Fruit fly (Drosophila melanogaster) whole organism, prepupa: ENCODE measurements around the gene bark.
A peak's percentile ranks its signal among the peaks of the same experiment; 100 is the strongest.

ENCODE experiments used
- CG10631 ChIP-seq: fragments of 200-800 bp; sonication (Bioruptor generic); optimal IDR thresholded peaks from 2 replicates; lab custom pipeline; 2016; ENCODE audit warnings: missing biosample characterization, missing genetic modification characterization
- CG10669 ChIP-seq: fragments of 200-800 bp; sonication (Bioruptor generic); optimal IDR thresholded peaks from 3 replicates; lab custom pipeline; 2018; ENCODE audit warnings: missing biosample characterization, mild to moderate bottlenecking, missing genetic modification characterization, moderate library complexity
- CG11294 ChIP-seq: fragments of 200-800 bp; sonication (Bioruptor generic); IDR thresholded peaks from 2 replicates; pipeline ENCODE4 v1.3.6; 2022; ENCODE audit warnings: missing biosample characterization, missing genetic modification characterization
- CG11762 ChIP-seq: fragments of 200-800 bp; sonication (Bioruptor generic); optimal IDR thresholded peaks from 3 replicates; lab custom pipeline; 2016; ENCODE audit warnings: missing biosample characterization, missing genetic modification characterization; ENCODE audit not compliant: insufficient read depth
- CG11902 ChIP-seq: fragments of 200-800 bp; sonication (Bioruptor generic); optimal IDR thresholded peaks from 3 replicates; lab custom pipeline; 2016; ENCODE audit warnings: missing biosample characterization, missing genetic modification characterization
- CG15336 ChIP-seq: fragments of 200-800 bp; sonication (Bioruptor generic); IDR thresholded peaks from 2 replicates; pipeline ENCODE4 v1.3.6; 2022; ENCODE audit warnings: missing biosample characterization, missing genetic modification characterization
- CG1621 ChIP-seq: fragments of 200-800 bp; sonication (Bioruptor generic); optimal IDR thresholded peaks from 3 replicates; lab custom pipeline; 2018; ENCODE audit warnings: missing biosample characterization, mild to moderate bottlenecking, missing genetic modification characterization
- CG16779 ChIP-seq: fragments of 200-800 bp; sonication (Bioruptor generic); optimal IDR thresholded peaks from 3 replicates; lab custom pipeline; 2017; ENCODE audit warnings: missing biosample characterization, mild to moderate bottlenecking, missing genetic modification characterization
- CG3032 ChIP-seq: fragments of 200-800 bp; optimal IDR thresholded peaks from 2 replicates; lab custom pipeline; 2019; ENCODE audit warnings: missing biosample characterization, mild to moderate bottlenecking, missing genetic modification characterization, moderate library complexity
- CG31627 ChIP-seq: fragments of 200-800 bp; sonication (Bioruptor generic); optimal IDR thresholded peaks from 3 replicates; lab custom pipeline; 2016; ENCODE audit warnings: missing biosample characterization, missing genetic modification characterization
- CG32006 ChIP-seq: fragments of 200-800 bp; sonication (Bioruptor generic); optimal IDR thresholded peaks from 3 replicates; lab custom pipeline; 2017; ENCODE audit warnings: missing biosample characterization, mild to moderate bottlenecking, missing genetic modification characterization
- CG34406 ChIP-seq: fragments of 200-800 bp; sonication (Bioruptor generic); optimal IDR thresholded peaks from 3 replicates; lab custom pipeline; 2016; ENCODE audit warnings: missing biosample characterization, missing genetic modification characterization
- CG3919 ChIP-seq: fragments of 200-800 bp; sonication (Bioruptor generic); optimal IDR thresholded peaks from 3 replicates; lab custom pipeline; 2016; ENCODE audit warnings: missing biosample characterization, missing genetic modification characterization
- CG6163 ChIP-seq: fragments of 200-800 bp; sonication (Bioruptor generic); IDR thresholded peaks from 3 replicates; pipeline ENCODE4 v1.3.6; 2022; ENCODE audit warnings: missing biosample characterization, missing genetic modification characterization
- CG6808 ChIP-seq: fragments of 200-800 bp; sonication (Bioruptor generic); optimal IDR thresholded peaks from 3 replicates; lab custom pipeline; 2017; ENCODE audit warnings: missing biosample characterization, missing genetic modification characterization, mild to moderate bottlenecking, moderate library complexity, missing genetic modification reagents
- CG7368 ChIP-seq: fragments of 200-800 bp; sonication (Bioruptor generic); optimal IDR thresholded peaks from 3 replicates; lab custom pipeline; 2016; ENCODE audit warnings: missing biosample characterization, missing genetic modification characterization
- CG8119 ChIP-seq: fragments of 200-800 bp; sonication (Bioruptor generic); IDR thresholded peaks from 3 replicates; pipeline ENCODE4 v1.3.6; 2022; ENCODE audit warnings: missing biosample characterization, missing genetic modification characterization
- CG8319 ChIP-seq: fragments of 200-800 bp; sonication (Bioruptor generic); optimal IDR thresholded peaks from 3 replicates; lab custom pipeline; 2016; ENCODE audit warnings: missing biosample characterization, missing genetic modification characterization
- CG9139 ChIP-seq: fragments of 200-800 bp; sonication (Bioruptor generic); optimal IDR thresholded peaks from 3 replicates; lab custom pipeline; 2017; ENCODE audit warnings: missing biosample characterization, mild to moderate bottlenecking, missing genetic modification characterization
- Eip78C ChIP-seq: fragments of 200-800 bp; sonication (Bioruptor generic); peaks from one replicate; lab custom pipeline; 2016; ENCODE audit warnings: missing biosample characterization, missing genetic modification characterization
- Eip93F ChIP-seq: fragments of 200-800 bp; sonication (Bioruptor generic); optimal IDR thresholded peaks from 2 replicates; lab custom pipeline; 2016; ENCODE audit warnings: missing biosample characterization, mild to moderate bottlenecking, missing genetic modification characterization
- Ets21C ChIP-seq: fragments of 200-800 bp; sonication (Bioruptor generic); optimal IDR thresholded peaks from 3 replicates; lab custom pipeline; 2016; ENCODE audit warnings: missing biosample characterization, missing genetic modification characterization
- Ets96B ChIP-seq: fragments of 200-800 bp; optimal IDR thresholded peaks from 2 replicates; lab custom pipeline; 2019; ENCODE audit warnings: missing biosample characterization, mild to moderate bottlenecking, missing genetic modification characterization, moderate library complexity
- Hr38 ChIP-seq: sonication (Bioruptor generic); optimal IDR thresholded peaks from 2 replicates; lab custom pipeline; 2016; ENCODE audit warnings: missing biosample characterization, missing genetic modification characterization
- Hr39 ChIP-seq: fragments of 200-800 bp; sonication (Bioruptor generic); optimal IDR thresholded peaks from 2 replicates; lab custom pipeline; 2016; ENCODE audit warnings: missing biosample characterization, missing genetic modification characterization
- Hr4 ChIP-seq: fragments of 200-800 bp; sonication (Bioruptor generic); optimal IDR thresholded peaks from 3 replicates; lab custom pipeline; 2016; ENCODE audit warnings: missing biosample characterization, missing genetic modification characterization
- Lpt ChIP-seq: fragments of 200-800 bp; sonication (Bioruptor generic); optimal IDR thresholded peaks from 3 replicates; lab custom pipeline; 2016; ENCODE audit warnings: missing biosample characterization, missing genetic modification characterization
- Met ChIP-seq: fragments of 200-800 bp; sonication (Bioruptor generic); optimal IDR thresholded peaks from 3 replicates; lab custom pipeline; 2016; ENCODE audit warnings: missing biosample characterization, missing genetic modification characterization
- OdsH ChIP-seq: fragments of 200-800 bp; sonication (Bioruptor generic); optimal IDR thresholded peaks from 3 replicates; lab custom pipeline; 2016; ENCODE audit warnings: missing biosample characterization, missing genetic modification characterization
- Smox ChIP-seq: fragments of 200-800 bp; sonication (Bioruptor generic); optimal IDR thresholded peaks from 3 replicates; lab custom pipeline; 2016; ENCODE audit warnings: missing biosample characterization, missing genetic modification characterization
- Sox14 ChIP-seq: fragments of 200-800 bp; sonication (Bioruptor generic); optimal IDR thresholded peaks from 3 replicates; lab custom pipeline; 2016; ENCODE audit warnings: missing biosample characterization, missing genetic modification characterization
- Sox15 ChIP-seq: fragments of 200-800 bp; sonication (Bioruptor generic); optimal IDR thresholded peaks from 3 replicates; lab custom pipeline; 2016; ENCODE audit warnings: missing biosample characterization, missing genetic modification characterization
- achi ChIP-seq: fragments of 200-800 bp; sonication (Bioruptor generic); optimal IDR thresholded peaks from 3 replicates; lab custom pipeline; 2016; ENCODE audit warnings: missing biosample characterization, missing genetic modification characterization
- acj6 ChIP-seq: fragments of 200-800 bp; sonication (Bioruptor generic); optimal IDR thresholded peaks from 3 replicates; lab custom pipeline; 2016; ENCODE audit warnings: missing biosample characterization, missing genetic modification characterization
- cyc ChIP-seq: fragments of 200-800 bp; sonication (Bioruptor generic); optimal IDR thresholded peaks from 3 replicates; lab custom pipeline; 2016; ENCODE audit warnings: missing biosample characterization, missing genetic modification characterization
- dac ChIP-seq: fragments of 200-800 bp; sonication (Bioruptor generic); optimal IDR thresholded peaks from 2 replicates; lab custom pipeline; 2017; ENCODE audit warnings: missing biosample characterization, mild to moderate bottlenecking, missing genetic modification characterization
- dsx ChIP-seq: fragments of 200-800 bp; optimal IDR thresholded peaks from 3 replicates; lab custom pipeline; 2019; ENCODE audit warnings: missing biosample characterization, mild to moderate bottlenecking, missing genetic modification characterization, moderate library complexity; ENCODE audit not compliant: poor library complexity, severe bottlenecking
- esn ChIP-seq: fragments of 200-800 bp; sonication (Bioruptor generic); optimal IDR thresholded peaks from 2 replicates; lab custom pipeline; 2016; ENCODE audit warnings: missing biosample characterization, mild to moderate bottlenecking, missing genetic modification characterization, moderate library complexity
- fd59A ChIP-seq: fragments of 200-800 bp; sonication (Bioruptor generic); optimal IDR thresholded peaks from 2 replicates; lab custom pipeline; 2017; ENCODE audit warnings: missing biosample characterization, mild to moderate bottlenecking, missing genetic modification characterization, missing genetic modification reagents
- fd85E ChIP-seq: fragments of 200-800 bp; sonication (Bioruptor generic); optimal IDR thresholded peaks from 3 replicates; lab custom pipeline; 2016; ENCODE audit warnings: missing biosample characterization, missing genetic modification characterization
- fkh ChIP-seq: fragments of 200-800 bp; sonication (Bioruptor generic); optimal IDR thresholded peaks from 3 replicates; lab custom pipeline; 2017; ENCODE audit warnings: missing biosample characterization, mild to moderate bottlenecking, missing genetic modification characterization, moderate library complexity
- pdm3 ChIP-seq: fragments of 200-800 bp; sonication (Bioruptor generic); optimal IDR thresholded peaks from 3 replicates; lab custom pipeline; 2016; ENCODE audit warnings: missing biosample characterization, missing genetic modification characterization
- spab ChIP-seq: fragments of 200-800 bp; sonication (Bioruptor generic); optimal IDR thresholded peaks from 2 replicates; lab custom pipeline; 2017; ENCODE audit warnings: missing biosample characterization, mild to moderate bottlenecking, missing genetic modification characterization, missing genetic modification reagents
- ss ChIP-seq, 2 experiments: fragments of 200-800 bp; sonication (Bioruptor generic); optimal IDR thresholded peaks; 2 replicates in 1 of 2; 3 replicates in 1 of 2; lab custom pipeline; 2017 to 2018; ENCODE audit warnings: mild to moderate bottlenecking in 2 of 2, missing biosample characterization in 2 of 2, missing genetic modification characterization in 2 of 2, moderate library complexity in 1 of 2
- topi ChIP-seq: fragments of 200-800 bp; sonication (Bioruptor generic); optimal IDR thresholded peaks from 3 replicates; lab custom pipeline; 2016; ENCODE audit warnings: missing biosample characterization, missing genetic modification characterization
- vri ChIP-seq: fragments of 200-800 bp; sonication (Bioruptor generic); optimal IDR thresholded peaks from 3 replicates; lab custom pipeline; 2016; ENCODE audit warnings: missing biosample characterization, mild to moderate bottlenecking, missing genetic modification characterization

bark gene

dm6 chr2L:3775767-3776351 lies 11.1 kb upstream of the bark start (continued):
- TF ChIP-seq Sox14 (GFP tag; lab: Kevin White, UChicago) (peak; percentile 61), pdm3 (peak; percentile 61), Hr38 (no peak), CG31627 (GFP tag; lab: Kevin White, UChicago) (peak; percentile 28), cyc (GFP tag; lab: Kevin White, UChicago) (peak; percentile 44), CG6163 (GFP tag; lab: Robert Waterston, UW) (peak; percentile 25; the same call in 2 of the 3 replicates), fkh (peak; percentile 68), CG6808 (GFP tag; lab: Kevin White, UChicago) (peak; percentile 16), CG1621 (peak; percentile 29), CG34406 (GFP tag; lab: Kevin White, UChicago) (peak; percentile 51), Eip78C (peak; percentile 91), Ets96B (tag; lab: Kevin White, UChicago) (peak; percentile 56), achi (GFP tag; lab: Kevin White, UChicago) (peak; percentile 52), Hr4 (peak; percentile 42)

DNA sequence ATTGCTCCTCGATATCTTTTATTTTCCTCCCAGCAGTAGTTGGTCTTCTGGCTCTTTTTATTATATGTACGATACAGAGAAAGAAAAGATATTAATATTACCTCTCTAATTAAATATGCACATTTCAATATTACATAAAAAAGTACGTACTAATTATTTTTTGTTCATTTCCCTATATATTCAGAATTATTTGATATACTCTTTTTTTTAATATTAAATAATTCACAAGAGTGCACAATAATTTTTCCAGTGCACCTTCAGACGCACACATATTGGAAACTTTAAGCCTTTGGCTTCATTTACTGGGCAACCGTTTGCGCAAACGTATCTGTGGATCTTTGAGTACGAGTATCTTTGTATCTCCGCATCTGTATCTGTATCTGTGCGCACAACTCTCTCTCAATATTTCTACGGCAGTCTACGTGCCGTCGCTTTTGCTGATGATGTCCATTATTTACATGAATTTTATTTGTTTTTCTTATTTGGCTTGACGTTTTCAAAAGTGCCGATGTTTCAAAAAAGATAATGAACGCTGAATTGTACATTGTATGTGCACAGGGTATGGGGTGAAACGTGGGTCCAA lies 10.3 kb upstream of the bark start:
- TF ChIP-seq CG3919 (GFP tag; lab: Kevin White, UChicago) (peak; percentile 88), CG6808 (GFP tag; lab: Kevin White, UChicago) (peak; percentile 90), CG6163 (GFP tag; lab: Robert Waterston, UW) (peak; percentile 89), ss (GFP tag; optimal IDR thresholded peaks at IDR 0.05; lab: Kevin White, UChicago) (peak; percentile 87 to 92), Eip78C (peak; percentile 96), dac (GFP tag; lab: Kevin White, UChicago) (peak; percentile 69), spab (GFP tag; lab: Kevin White, UChicago) (peak; percentile 83), acj6 (GFP tag; lab: Kevin White, UChicago) (peak; percentile 88), Sox15 (peak; percentile 48), dsx (GFP tag; lab: Kevin White, UChicago) (peak; percentile 94), CG11902 (peak; percentile 50), fkh (peak; percentile 83), cyc (GFP tag; lab: Kevin White, UChicago) (peak; percentile 74), Met (GFP tag; lab: Kevin White, UChicago) (peak; percentile 71), CG7368 (GFP tag; lab: Kevin White, UChicago) (peak; percentile 47), CG31627 (GFP tag; lab: Kevin White, UChicago) (peak; percentile 45), CG32006 (GFP tag; lab: Kevin White, UChicago) (peak; percentile 91), CG34406 (GFP tag; lab: Kevin White, UChicago) (peak; percentile 89), Ets21C (GFP tag; lab: Kevin White, UChicago) (peak; percentile 9), CG3032 (tag; lab: Kevin White, UChicago) (peak; percentile 95), pdm3 (peak; percentile 71), Hr4 (peak; percentile 78), OdsH (peak; percentile 84), CG11762 (GFP tag; lab: Kevin White, UChicago) (peak; percentile 82), Smox (peak; percentile 81), CG8119 (GFP tag; lab: Robert Waterston, UW) (peak; percentile 95), CG10669 (GFP tag; lab: Kevin White, UChicago) (peak; percentile 83), Lpt (peak; percentile 84), CG11294 (GFP tag; lab: Robert Waterston, UW) (peak; percentile 78), Eip93F (GFP tag; lab: Kevin White, UChicago) (peak; percentile 42), Hr39 (GFP tag; lab: Kevin White, UChicago) (peak; percentile 13), fd85E (no peak), CG10631 (GFP tag; lab: Kevin White, UChicago) (peak; percentile 89), fd59A (GFP tag; lab: Kevin White, UChicago) (peak; percentile 75), vri (peak; percentile 68), CG15336 (peak; percentile 94), CG8319 (GFP tag; lab: Kevin White, UChicago) (peak; percentile 57), topi (GFP tag; lab: Kevin White, UChicago) (peak; percentile 61), esn (GFP tag; lab: Kevin White, UChicago) (peak; percentile 89), Hr38 (no peak), CG16779 (tag; lab: Kevin White, UChicago) (peak; percentile 58), Sox14 (GFP tag; lab: Kevin White, UChicago) (peak; percentile 53), CG9139 (peak; percentile 88)
